Worm (Caenorhabditis elegans) whole organism, young adult: ENCODE results near the gene srab-11.

Source experiments
- B0019.2 ChIP-seq: fragments of 200-800 bp; sonication (Bioruptor generic); conservative IDR thresholded peaks from 2 replicates; pipeline ENCODE4 v1.3.6; 2022; ENCODE audit warnings: missing genetic modification reagents, missing genetic modification characterization, missing compliant biosample characterization
- D2030.7 ChIP-seq: fragments of 200-800 bp; sonication (Bioruptor generic); IDR thresholded peaks from 2 replicates; pipeline ENCODE4 v1.3.6; 2022; ENCODE audit warnings: missing genetic modification reagents, missing genetic modification characterization, missing compliant biosample characterization
- F39B2.1 ChIP-seq: fragments of 200-800 bp; sonication (Bioruptor generic); IDR thresholded peaks from 2 replicates; pipeline ENCODE4 v1.3.6; 2022; ENCODE audit warnings: missing genetic modification reagents, missing genetic modification characterization, missing compliant biosample characterization
- F55B11.4 ChIP-seq: sonication (generic microtip); optimal IDR thresholded peaks from 2 replicates; lab custom pipeline; 2016; ENCODE audit warnings: missing compliant biosample characterization, missing genetic modification characterization, borderline replicate concordance; ENCODE audit not compliant: insufficient read depth
- K11D2.4 ChIP-seq: fragments of 200-800 bp; sonication (Bioruptor generic); IDR thresholded peaks from 2 replicates; pipeline ENCODE4 v1.3.6; 2022; ENCODE audit warnings: missing genetic modification reagents, missing genetic modification characterization, missing compliant biosample characterization
- T26A5.8 ChIP-seq: sonication (generic microtip); optimal IDR thresholded peaks from 2 replicates; lab custom pipeline; 2016; ENCODE audit warnings: missing genetic modification characterization, missing compliant biosample characterization
- Y53F4B.3 ChIP-seq: fragments of 200-800 bp; sonication (Bioruptor generic); IDR thresholded peaks from 2 replicates; pipeline ENCODE4 v1.3.6; 2022; ENCODE audit warnings: missing genetic modification reagents, missing genetic modification characterization, missing compliant biosample characterization
- Y53G8AR.9 ChIP-seq: fragments of 200-800 bp; sonication (Bioruptor generic); conservative IDR thresholded peaks from 2 replicates; pipeline ENCODE4 v1.3.6; 2022; ENCODE audit warnings: missing genetic modification reagents, missing genetic modification characterization, missing compliant biosample characterization
- Y56A3A.18 ChIP-seq: fragments of 200-800 bp; sonication (Bioruptor generic); IDR thresholded peaks from 2 replicates; pipeline ENCODE4 v1.3.6; 2022; ENCODE audit warnings: missing genetic modification reagents, missing genetic modification characterization, missing compliant biosample characterization
- Y67H2A.10 ChIP-seq: fragments of 200-800 bp; sonication (Bioruptor generic); conservative IDR thresholded peaks from 2 replicates; pipeline ENCODE4 v1.3.6; 2022; ENCODE audit warnings: missing genetic modification reagents, missing genetic modification characterization, missing compliant biosample characterization
- aptf-3 ChIP-seq: fragments of 200-800 bp; sonication (Bioruptor generic); IDR thresholded peaks from 2 replicates; pipeline ENCODE4 v1.3.6; 2022; ENCODE audit warnings: missing genetic modification characterization, missing compliant biosample characterization
- ceh-27 ChIP-seq: fragments of 200-800 bp; sonication (Bioruptor generic); optimal IDR thresholded peaks from 2 replicates; lab custom pipeline; 2018; ENCODE audit warnings: mild to moderate bottlenecking, missing genetic modification characterization, moderate library complexity, missing compliant biosample characterization
- dox-1 ChIP-seq: fragments of 200-800 bp; sonication (Bioruptor generic); IDR thresholded peaks from 2 replicates; pipeline ENCODE4 v1.3.6; 2022; ENCODE audit warnings: missing genetic modification reagents, missing genetic modification characterization, missing compliant biosample characterization
- dpff-1 ChIP-seq: sonication (generic microtip); optimal IDR thresholded peaks from 2 replicates; lab custom pipeline; 2017; ENCODE audit warnings: mild to moderate bottlenecking, missing genetic modification characterization, missing compliant biosample characterization
- dpl-1 ChIP-seq: fragments of 150-350 bp; optimal IDR thresholded peaks from 2 replicates; lab custom pipeline; 2014; ENCODE audit warnings: missing biosample characterization, missing genetic modification reagents, missing genetic modification characterization
- egrh-3 ChIP-seq: fragments of 200-800 bp; sonication (Bioruptor generic); IDR thresholded peaks from 2 replicates; pipeline ENCODE4 v1.3.6; 2022; ENCODE audit warnings: missing genetic modification reagents, missing genetic modification characterization, missing compliant biosample characterization
- ets-4 ChIP-seq: fragments of 200-800 bp; sonication (Bioruptor generic); optimal IDR thresholded peaks from 2 replicates; lab custom pipeline; 2018; ENCODE audit warnings: mild to moderate bottlenecking, missing genetic modification characterization, missing compliant biosample characterization
- hmg-1.2 ChIP-seq: fragments of 200-800 bp; sonication (Bioruptor generic); IDR thresholded peaks from 2 replicates; pipeline ENCODE4 v1.3.6; 2022; ENCODE audit warnings: missing genetic modification reagents, missing genetic modification characterization, missing compliant biosample characterization
- hrde-1 ChIP-seq: sonication (generic microtip); optimal IDR thresholded peaks from 2 replicates; lab custom pipeline; 2016; ENCODE audit warnings: missing genetic modification characterization, mild to moderate bottlenecking, missing compliant biosample characterization, moderate library complexity, missing genotype, missing genetic modification reagents, borderline replicate concordance
- hsf-1 ChIP-seq: fragments of 200-800 bp; sonication (Bioruptor generic); IDR thresholded peaks from 2 replicates; pipeline ENCODE4 v1.3.6; 2022; ENCODE audit warnings: missing genetic modification reagents, missing genetic modification characterization, missing compliant biosample characterization
- lin-35 ChIP-seq, 3 experiments: fragments of 150-350 bp in 2 of 3; sonication (generic microtip) in 1 of 3; optimal IDR thresholded peaks; 2 replicates each; lab custom pipeline; 2014 to 2018; ENCODE audit warnings: missing biosample characterization in 3 of 3, missing genetic modification characterization in 3 of 3, missing genetic modification reagents in 3 of 3
- lin-54 ChIP-seq: fragments of 200-800 bp; sonication (Bioruptor generic); optimal IDR thresholded peaks from 2 replicates; lab custom pipeline; 2018; ENCODE audit warnings: mild to moderate bottlenecking, missing genetic modification characterization, missing compliant biosample characterization
- madf-8 ChIP-seq: fragments of 200-800 bp; sonication (Bioruptor generic); conservative IDR thresholded peaks from 2 replicates; pipeline ENCODE4 v1.3.6; 2022; ENCODE audit warnings: missing genetic modification reagents, missing genetic modification characterization, missing compliant biosample characterization
- mel-28 ChIP-seq: sonication (generic microtip); optimal IDR thresholded peaks from 2 replicates; lab custom pipeline; 2016; ENCODE audit warnings: borderline replicate concordance, mild to moderate bottlenecking, missing genetic modification characterization, missing compliant biosample characterization
- nfyb-1 ChIP-seq: fragments of 200-800 bp; sonication (Bioruptor generic); IDR thresholded peaks from 2 replicates; pipeline ENCODE4 v1.3.6; 2022; ENCODE audit warnings: missing genetic modification reagents, missing genetic modification characterization, missing compliant biosample characterization
- nhr-179 ChIP-seq: sonication (generic microtip); optimal IDR thresholded peaks from 2 replicates; lab custom pipeline; 2016; ENCODE audit warnings: mild to moderate bottlenecking, missing genetic modification characterization, missing compliant biosample characterization
- nhr-27 ChIP-seq: fragments of 200-800 bp; sonication (Bioruptor generic); optimal IDR thresholded peaks from 2 replicates; lab custom pipeline; 2018; ENCODE audit warnings: mild to moderate bottlenecking, missing genetic modification characterization, moderate library complexity, missing compliant biosample characterization
- nhr-90 ChIP-seq: sonication (generic microtip); optimal IDR thresholded peaks from 2 replicates; lab custom pipeline; 2016; ENCODE audit warnings: missing genotype, mild to moderate bottlenecking, missing genetic modification characterization, missing compliant biosample characterization
- sea-2 ChIP-seq: fragments of 200-800 bp; sonication (Bioruptor generic); IDR thresholded peaks from 2 replicates; pipeline ENCODE4 v1.3.6; 2022; ENCODE audit warnings: missing genetic modification characterization, missing compliant biosample characterization
- snpc-1.1 ChIP-seq: sonication (generic microtip); optimal IDR thresholded peaks from 2 replicates; lab custom pipeline; 2017; ENCODE audit warnings: missing genetic modification characterization, mild to moderate bottlenecking, missing compliant biosample characterization, antibody characterized with exemption, moderate library complexity, missing genotype, missing genetic modification reagents; ENCODE audit not compliant: insufficient read depth
- snpc-1.3 ChIP-seq: sonication (generic microtip); optimal IDR thresholded peaks from 2 replicates; lab custom pipeline; 2017; ENCODE audit warnings: missing genetic modification characterization, mild to moderate bottlenecking, missing compliant biosample characterization, antibody characterized with exemption, moderate library complexity, missing genotype, missing genetic modification reagents; ENCODE audit not compliant: insufficient read depth
- somi-1 ChIP-seq: fragments of 200-800 bp; sonication (Bioruptor generic); optimal IDR thresholded peaks from 2 replicates; lab custom pipeline; 2018; ENCODE audit warnings: mild to moderate bottlenecking, missing genetic modification characterization, missing compliant biosample characterization
- zim-3 ChIP-seq: sonication (generic microtip); optimal IDR thresholded peaks from 2 replicates; lab custom pipeline; 2017; ENCODE audit warnings: mild to moderate bottlenecking, missing genetic modification characterization, moderate library complexity, missing compliant biosample characterization
- ztf-18 ChIP-seq: sonication (generic microtip); optimal IDR thresholded peaks from 2 replicates; lab custom pipeline; 2016; ENCODE audit warnings: missing genotype, mild to moderate bottlenecking, missing genetic modification characterization, missing compliant biosample characterization
- ztf-28 ChIP-seq: fragments of 200-800 bp; sonication (Bioruptor generic); IDR thresholded peaks from 2 replicates; pipeline ENCODE4 v1.3.6; 2022; ENCODE audit warnings: missing genetic modification reagents, missing genetic modification characterization, missing compliant biosample characterization
- ztf-3 ChIP-seq: fragments of 200-800 bp; sonication (Bioruptor generic); optimal IDR thresholded peaks from 2 replicates; lab custom pipeline; 2018; ENCODE audit warnings: mild to moderate bottlenecking, missing genetic modification characterization, missing compliant biosample characterization

The srab-11 gene

ce11 chrV:3193091-3193608 is 46.3 kb upstream of the srab-11 start, which contains the start of the genes Y73C8B.3 and Y73C8B.9 (continued):
- TF ChIP-seq Y53G8AR.9 (GFP tag; lab: Robert Waterston, UW) (no peak), nhr-90 (tag; lab: Kevin White, UChicago) (no peak), nhr-179 (tag; lab: Kevin White, UChicago) (no peak), lin-54 (GFP tag; lab: Kevin White, UChicago) (no peak), T26A5.8 (tag; lab: Kevin White, UChicago) (no peak), mel-28 (tag; lab: Kevin White, UChicago) (no peak), F39B2.1 (GFP tag; lab: Robert Waterston, UW) (no peak), ztf-18 (no peak), lin-35 (GFP tag; optimal IDR thresholded peaks at IDR 0.05; lab: Kevin White, UChicago) (no peak), Y67H2A.10 (GFP tag; lab: Robert Waterston, UW) (no peak), sea-2 (GFP tag; lab: Robert Waterston, UW) (no peak), hrde-1 (tag; lab: Kevin White, UChicago) (no peak), dpff-1 (tag; lab: Kevin White, UChicago) (no peak), zim-3 (tag; lab: Kevin White, UChicago) (no peak), egrh-3 (GFP tag; lab: Robert Waterston, UW) (no peak), K11D2.4 (GFP tag; lab: Robert Waterston, UW) (no peak), ztf-3 (GFP tag; lab: Kevin White, UChicago) (no peak), ceh-27 (GFP tag; lab: Kevin White, UChicago) (no peak)

ce11 chrV:3188043-3188442 is 41.2 kb upstream of the srab-11 start, which contains the start of gene lag-2:
TSS of gene lag-2 (plus strand) at chrV:3188343.
- TF ChIP-seq Y53F4B.3 (GFP tag; lab: Robert Waterston, UW) (no peak), F39B2.1 (GFP tag; lab: Robert Waterston, UW) (no peak), mel-28 (tag; lab: Kevin White, UChicago) (no peak), ztf-28 (no peak), D2030.7 (GFP tag; lab: Robert Waterston, UW) (no peak), madf-8 (GFP tag; lab: Robert Waterston, UW) (no peak), snpc-1.1 (tag; lab: Kevin White, UChicago) (no peak), aptf-3 (GFP tag; lab: Robert Waterston, UW) (no peak), hmg-1.2 (GFP tag; lab: Robert Waterston, UW) (no peak), Y56A3A.18 (GFP tag; lab: Robert Waterston, UW) (no peak), dox-1 (GFP tag; lab: Robert Waterston, UW) (no peak), ets-4 (GFP tag; lab: Kevin White, UChicago) (no peak), snpc-1.3 (tag; lab: Kevin White, UChicago) (no peak), somi-1 (GFP tag; lab: Kevin White, UChicago) (no peak), hsf-1 (GFP tag; lab: Robert Waterston, UW) (no peak), B0019.2 (GFP tag; lab: Robert Waterston, UW) (no peak), nfyb-1 (GFP tag; lab: Robert Waterston, UW) (no peak), dpl-1 (GFP tag; lab: Kevin White, UChicago) (no peak), nhr-27 (tag; lab: Kevin White, UChicago) (no peak)

ce11 chrV:3185855-3186254 is 39.0 kb upstream of the srab-11 start:
- TF ChIP-seq F55B11.4: no peak
- TF ChIP-seq egrh-3 (GFP tag; lab: Robert Waterston, UW): peak; percentile 78; the same call in 1 of the 2 replicates
